Fruit fly (Drosophila melanogaster) whole organism, wandering third instar larva: ENCODE data around the gene pdgy.

ENCODE experiments used
- Myc ChIP-seq: fragments of >200 bp; optimal IDR thresholded peaks from 2 replicates; lab custom pipeline; 2017
- N ChIP-seq: fragments of >200 bp; optimal IDR thresholded peaks from 2 replicates; lab custom pipeline; 2018; ENCODE audit warnings: missing biosample characterization, missing external identifiers, missing genetic modification characterization
- br ChIP-seq: fragments of 200-800 bp; sonication (Bioruptor generic); optimal IDR thresholded peaks from 2 replicates; lab custom pipeline; 2016; ENCODE audit warnings: missing biosample characterization, missing genetic modification characterization
- psq ChIP-seq: fragments of 200-800 bp; sonication (Bioruptor generic); optimal IDR thresholded peaks from 3 replicates; lab custom pipeline; 2017; ENCODE audit warnings: missing biosample characterization, mild to moderate bottlenecking, missing genetic modification characterization, moderate library complexity

DNA sequence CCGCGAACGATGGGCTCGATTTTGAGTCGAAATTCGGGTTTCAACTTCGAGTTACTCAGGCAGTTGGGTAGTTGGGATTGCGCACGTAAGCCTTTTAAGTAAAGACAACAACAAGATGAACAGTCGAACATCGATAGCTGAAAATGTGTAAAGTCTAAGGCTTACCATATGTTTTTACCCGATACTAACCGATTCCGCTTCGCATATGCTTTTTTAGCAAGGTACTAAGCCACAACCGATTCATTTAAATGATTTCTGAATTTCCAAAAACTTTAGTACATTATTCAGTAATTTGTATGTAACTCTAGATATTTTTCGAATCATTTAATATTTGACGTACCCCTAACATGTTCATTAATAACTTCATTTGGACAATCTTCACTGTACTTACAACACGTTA lies 55.7 kb downstream of the pdgy start:
- TF ChIP-seq Myc (lab: Kevin White, UChicago) = no peak
- no peak for TF ChIP-seq N (GFP tag; lab: Kevin White, UChicago)
- TF ChIP-seq br (GFP tag; lab: Kevin White, UChicago) = no peak
- TF ChIP-seq psq (GFP tag; lab: Kevin White, UChicago) = peak; percentile 1
